Worm (Caenorhabditis elegans) whole organism, young adult: ENCODE measurements around the gene gei-15.

Experiments
- F57C9.4 ChIP-seq: sonication (generic microtip); optimal IDR thresholded peaks from 2 replicates; lab custom pipeline; 2017; ENCODE audit warnings: mild to moderate bottlenecking, missing genetic modification characterization, missing compliant biosample characterization
- nfya-1 ChIP-seq: sonication (generic microtip); optimal IDR thresholded peaks from 2 replicates; lab custom pipeline; 2017; ENCODE audit warnings: antibody characterized with exemption, missing compliant biosample characterization, missing genetic modification characterization, borderline replicate concordance; ENCODE audit not compliant: insufficient read depth
- snpc-4 ChIP-seq, 5 experiments: fragments of 150-350 bp in 1 of 5; sonication (generic microtip) in 4 of 5; optimal IDR thresholded peaks; 2 replicates each; lab custom pipeline; 2014 to 2018; ENCODE audit warnings: missing genetic modification characterization in 5 of 5, missing biosample characterization in 3 of 5, antibody characterized with exemption in 2 of 5, mild to moderate bottlenecking in 2 of 5, missing compliant biosample characterization in 2 of 5, missing genotype in 2 of 5, moderate library complexity in 2 of 5, missing genetic modification reagents in 1 of 5

- TF ChIP-seq nfya-1 (no peak), snpc-4 (GFP tag; optimal IDR thresholded peaks at IDR 0.05; lab: Kevin White, UChicago) (no peak), snpc-4 (tag; optimal IDR thresholded peaks at IDR 0.05; lab: Kevin White, UChicago) (no peak), F57C9.4 (tag; lab: Kevin White, UChicago) (no peak)
Observed at ce11 chrX:6805427-6805826, 17.6 kb downstream of the gei-15 start.
